Worm (Caenorhabditis elegans) whole organism, L1 larva: ENCODE data around the gene air-1.

Source experiments
- ama-1 ChIP-seq: fragments of 150-350 bp; optimal IDR thresholded peaks from 2 replicates; lab custom pipeline; 2014
- grh-1 ChIP-seq: fragments of 200-800 bp; sonication (Bioruptor generic); IDR thresholded peaks from 2 replicates; pipeline ENCODE4 v1.3.6; 2022; ENCODE audit warnings: missing genetic modification reagents, missing genetic modification characterization, missing compliant biosample characterization
- lin-15B ChIP-seq: fragments of 150-350 bp; sonication (generic microtip); optimal IDR thresholded peaks from 3 replicates; lab custom pipeline; 2014; ENCODE audit warnings: missing biosample characterization, missing genetic modification characterization
- skn-1 ChIP-seq: fragments of 150-350 bp; optimal IDR thresholded peaks from 2 replicates; lab custom pipeline; 2014; ENCODE audit warnings: missing biosample characterization, missing genetic modification characterization
- sptf-1 ChIP-seq: fragments of 150-350 bp; optimal IDR thresholded peaks from 2 replicates; lab custom pipeline; 2014; ENCODE audit warnings: missing biosample characterization, missing genetic modification characterization
- unc-62 ChIP-seq: fragments of 150-350 bp; optimal IDR thresholded peaks from 2 replicates; lab custom pipeline; 2014; ENCODE audit warnings: missing biosample characterization, missing genetic modification reagents, missing genetic modification characterization

ce11 chrV:8188421-8188820, 32.9 kb upstream of the air-1 start, which contains the start of gene F20D6.15:
- no peak for TF ChIP-seq ama-1 (lab: Kevin White, UChicago)
- TF ChIP-seq sptf-1 (tag; lab: Kevin White, UChicago), result no peak
- TF ChIP-seq unc-62 (GFP tag; lab: Kevin White, UChicago), result no peak
- TF ChIP-seq grh-1, result no peak
- no peak for TF ChIP-seq skn-1 (tag; lab: Kevin White, UChicago)
- no peak for TF ChIP-seq lin-15B (tag; lab: Kevin White, UChicago)
